Worm (Caenorhabditis elegans): ENCODE results near the gene gck-1.

DNA sequence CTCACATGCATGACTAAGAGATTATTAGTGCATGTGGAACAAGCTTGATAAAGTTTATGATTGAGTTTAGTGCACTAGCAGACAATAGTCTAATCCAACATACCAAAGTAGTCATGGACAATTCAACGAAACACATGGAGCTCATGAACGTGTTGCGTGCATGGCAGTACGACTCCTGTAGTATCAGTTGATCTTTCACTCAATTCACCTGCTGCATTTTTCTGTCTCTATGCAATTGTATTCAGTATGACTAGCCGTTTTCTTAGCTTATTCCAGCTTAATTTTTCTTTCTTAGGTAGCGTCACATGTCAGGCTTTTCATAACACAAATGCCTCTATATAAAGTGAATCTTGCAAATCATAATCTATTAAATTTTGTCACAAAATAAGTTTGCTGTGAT, 55.7 kb downstream of the gck-1 start, which contains the start of gene srx-1:
- TF ChIP-seq snpc-4 (tag; optimal IDR thresholded peaks at IDR 0.05) (no peak), cnd-1 (tag; optimal IDR thresholded peaks at IDR 0.05) (no peak), elt-3 (tag; optimal IDR thresholded peaks at IDR 0.05) (no peak), nhr-12 (tag; optimal IDR thresholded peaks at IDR 0.05) (no peak), bed-3 (GFP tag; optimal IDR thresholded peaks at IDR 0.05) (no peak), ztf-11 (tag; optimal IDR thresholded peaks at IDR 0.05) (no peak), ces-1 (GFP tag; optimal IDR thresholded peaks at IDR 0.05) (no peak), unc-62 (GFP tag; optimal IDR thresholded peaks at IDR 0.05) (no peak)

Data from whole organism, mixed stage, embryonic.